Worm (Caenorhabditis elegans) whole organism, L3 larva: ENCODE data around the gene trpa-1.

Experiments
- ZK546.5 ChIP-seq: sonication (generic microtip); optimal IDR thresholded peaks from 2 replicates; lab custom pipeline; 2017; ENCODE audit warnings: missing biosample characterization, missing genetic modification characterization
- aly-2 ChIP-seq: fragments of 150-350 bp; optimal IDR thresholded peaks from 2 replicates; lab custom pipeline; 2014; ENCODE audit warnings: missing biosample characterization, missing genetic modification characterization
- ama-1 ChIP-seq: fragments of 150-350 bp; optimal IDR thresholded peaks from 2 replicates; lab custom pipeline; 2018
- ceh-16 ChIP-seq: sonication (generic microtip); optimal IDR thresholded peaks from 2 replicates; lab custom pipeline; 2017; ENCODE audit warnings: missing biosample characterization, missing genetic modification characterization
- ceh-28 ChIP-seq: fragments of 150-350 bp; optimal IDR thresholded peaks from 2 replicates; lab custom pipeline; 2014; ENCODE audit warnings: missing biosample characterization, missing genetic modification reagents, missing genetic modification characterization
- ceh-9 ChIP-seq: sonication (generic microtip); optimal IDR thresholded peaks from 2 replicates; lab custom pipeline; 2018; ENCODE audit warnings: missing biosample characterization, missing genetic modification characterization
- egl-27 ChIP-seq: sonication (generic microtip); optimal IDR thresholded peaks from 4 replicates; lab custom pipeline; 2017; ENCODE audit warnings: missing biosample characterization, missing genetic modification reagents, missing genetic modification characterization
- egl-5 ChIP-seq: fragments of 150-350 bp; optimal IDR thresholded peaks from 2 replicates; lab custom pipeline; 2017; ENCODE audit warnings: missing biosample characterization, missing genetic modification reagents, missing genetic modification characterization, inconsistent platforms
- elt-1 ChIP-seq: fragments of 150-350 bp; optimal IDR thresholded peaks from 2 replicates; lab custom pipeline; 2014; ENCODE audit warnings: missing biosample characterization, missing genetic modification characterization
- elt-2 ChIP-seq: sonication (generic microtip); optimal IDR thresholded peaks from 2 replicates; lab custom pipeline; 2016; ENCODE audit warnings: missing genetic modification reagents, mild to moderate bottlenecking, missing genetic modification characterization, missing compliant biosample characterization
- elt-3 ChIP-seq, 3 experiments: fragments of 150-350 bp in 1 of 3; sonication (generic microtip) in 2 of 3; optimal IDR thresholded peaks; 2 replicates in 2 of 3; 4 replicates in 1 of 3; lab custom pipeline; 2014 to 2017; ENCODE audit warnings: missing biosample characterization in 3 of 3, missing genetic modification characterization in 3 of 3
- eor-1 ChIP-seq, 2 experiments: fragments of 150-350 bp; optimal IDR thresholded peaks; 2 replicates each; lab custom pipeline; 2014 to 2018; ENCODE audit warnings: missing biosample characterization in 2 of 2, missing genetic modification characterization in 2 of 2
- fkh-10 ChIP-seq: sonication (generic microtip); optimal IDR thresholded peaks from 2 replicates; lab custom pipeline; 2017; ENCODE audit warnings: missing biosample characterization, missing genetic modification reagents, missing genetic modification characterization
- fkh-2 ChIP-seq: fragments of 150-350 bp; optimal IDR thresholded peaks from 2 replicates; lab custom pipeline; 2014; ENCODE audit warnings: missing biosample characterization, missing genetic modification reagents, missing genetic modification characterization
- fos-1 ChIP-seq: fragments of 150-350 bp; optimal IDR thresholded peaks from 2 replicates; lab custom pipeline; 2014; ENCODE audit warnings: missing biosample characterization, missing genetic modification characterization
- hmg-11 ChIP-seq: sonication (generic microtip); optimal IDR thresholded peaks from 2 replicates; lab custom pipeline; 2016; ENCODE audit warnings: missing genetic modification characterization, missing compliant biosample characterization
- jun-1 ChIP-seq: fragments of 150-350 bp; optimal IDR thresholded peaks from 2 replicates; lab custom pipeline; 2014; ENCODE audit warnings: missing biosample characterization, missing genetic modification reagents, missing genetic modification characterization
- lin-39 ChIP-seq: fragments of 150-350 bp; optimal IDR thresholded peaks from 2 replicates; lab custom pipeline; 2018; ENCODE audit warnings: missing biosample characterization, missing genetic modification reagents, missing genetic modification characterization
- lsy-12 ChIP-seq: sonication (generic microtip); optimal IDR thresholded peaks from 2 replicates; lab custom pipeline; 2016; ENCODE audit warnings: mild to moderate bottlenecking, missing genetic modification characterization, missing compliant biosample characterization
- nfya-1 ChIP-seq: sonication (generic microtip); optimal IDR thresholded peaks from 2 replicates; lab custom pipeline; 2017; ENCODE audit warnings: missing genetic modification characterization, mild to moderate bottlenecking, missing compliant biosample characterization, antibody characterized with exemption, moderate library complexity; ENCODE audit not compliant: insufficient read depth
- nhr-12 ChIP-seq: fragments of 150-350 bp; optimal IDR thresholded peaks from 2 replicates; lab custom pipeline; 2014; ENCODE audit warnings: missing biosample characterization, missing genetic modification characterization
- nhr-23 ChIP-seq: fragments of 150-350 bp; optimal IDR thresholded peaks from 2 replicates; lab custom pipeline; 2014; ENCODE audit warnings: missing biosample characterization, missing genetic modification reagents, missing genetic modification characterization
- nhr-237 ChIP-seq: fragments of 150-350 bp; optimal IDR thresholded peaks from 2 replicates; lab custom pipeline; 2014; ENCODE audit warnings: missing biosample characterization, missing genetic modification characterization
- nhr-25 ChIP-seq: sonication (generic microtip); optimal IDR thresholded peaks from 2 replicates; lab custom pipeline; 2017; ENCODE audit warnings: missing biosample characterization, missing genetic modification characterization
- nhr-43 ChIP-seq: sonication (generic microtip); optimal IDR thresholded peaks from 2 replicates; lab custom pipeline; 2016; ENCODE audit warnings: mild to moderate bottlenecking, missing genetic modification characterization, missing compliant biosample characterization; ENCODE audit not compliant: poor library complexity, severe bottlenecking
- nhr-67 ChIP-seq: fragments of 150-350 bp; optimal IDR thresholded peaks from 2 replicates; lab custom pipeline; 2014; ENCODE audit warnings: missing biosample characterization, missing genetic modification characterization
- nhr-77 ChIP-seq: fragments of 150-350 bp; optimal IDR thresholded peaks from 2 replicates; lab custom pipeline; 2014; ENCODE audit warnings: missing biosample characterization, missing genetic modification characterization
- pqm-1 ChIP-seq: fragments of 150-350 bp; optimal IDR thresholded peaks from 2 replicates; lab custom pipeline; 2017; ENCODE audit warnings: missing biosample characterization, missing genetic modification characterization, inconsistent platforms
- sea-2 ChIP-seq: fragments of 150-350 bp; sonication (generic microtip); optimal IDR thresholded peaks from 4 replicates; lab custom pipeline; 2014; ENCODE audit warnings: missing biosample characterization, missing genetic modification reagents, missing genetic modification characterization
- snpc-4 ChIP-seq: fragments of 150-350 bp; optimal IDR thresholded peaks from 2 replicates; lab custom pipeline; 2014; ENCODE audit warnings: missing biosample characterization, missing genetic modification characterization
- unc-39 ChIP-seq: sonication (generic microtip); optimal IDR thresholded peaks from 4 replicates; lab custom pipeline; 2017; ENCODE audit warnings: missing biosample characterization, missing genetic modification characterization
- ztf-11 ChIP-seq: fragments of 150-350 bp; optimal IDR thresholded peaks from 2 replicates; lab custom pipeline; 2014; ENCODE audit warnings: missing biosample characterization, missing genetic modification characterization

The trpa-1 gene

DNA sequence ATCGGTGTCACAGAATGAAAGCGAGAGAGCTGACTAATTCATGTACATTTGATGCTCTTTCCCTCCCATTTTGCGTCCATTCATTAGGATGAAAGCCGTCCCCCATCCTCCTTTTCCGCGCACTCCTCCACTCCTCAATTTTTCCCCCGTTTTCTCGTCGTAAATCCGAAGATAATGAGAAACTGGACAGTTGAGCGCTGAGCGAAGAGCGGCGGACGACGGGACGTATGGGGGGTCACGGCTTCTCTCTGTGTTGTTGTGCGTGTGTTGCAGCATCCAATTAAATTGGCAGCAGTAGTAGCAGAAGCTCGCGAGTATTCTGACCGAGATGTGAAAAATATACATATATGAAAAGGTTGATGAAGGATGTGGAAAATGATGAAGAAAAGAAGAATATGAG, 7.6 kb downstream of the trpa-1 start:
- TF ChIP-seq eor-1 (tag; optimal IDR thresholded peaks at IDR 0.05; lab: Kevin White, UChicago) (no peak), sea-2 (GFP tag; lab: Kevin White, UChicago) (no peak), nhr-23 (tag; lab: Kevin White, UChicago) (no peak), nfya-1 (no peak), ztf-11 (tag; lab: Kevin White, UChicago) (no peak), hmg-11 (tag; lab: Kevin White, UChicago) (no peak), nhr-67 (no peak), snpc-4 (tag; lab: Kevin White, UChicago) (no peak)

DNA sequence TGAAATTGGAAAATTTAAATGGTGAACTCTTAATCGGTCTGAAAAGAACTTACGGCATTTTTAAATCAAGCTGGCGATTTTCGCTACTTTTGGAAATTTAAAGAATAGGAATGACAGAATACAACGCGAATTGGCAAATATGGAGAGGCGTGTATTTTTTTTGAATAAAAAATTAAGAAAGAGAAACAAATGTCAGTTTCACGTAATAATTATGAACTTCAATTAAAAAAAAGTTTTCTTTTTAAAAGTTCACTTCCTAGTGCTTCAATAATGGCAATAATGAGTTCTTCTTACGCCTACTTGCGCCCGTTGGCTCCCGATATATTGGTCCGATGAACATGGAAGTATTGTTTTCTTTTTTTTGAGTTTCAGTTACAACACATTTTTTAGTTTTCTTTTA, 13.3 kb downstream of the trpa-1 start, which contains the start of gene pph-2:
Gene pph-2, minus strand, starts transcription at position 101 of the 400 bp plus-strand sequence.
- no peak for TF ChIP-seq lsy-12 (tag; lab: Kevin White, UChicago)
- TF ChIP-seq aly-2 (tag; lab: Kevin White, UChicago) = no peak
- TF ChIP-seq ztf-11 (tag; lab: Kevin White, UChicago) = no peak
- no peak for TF ChIP-seq fkh-2 (tag; lab: Kevin White, UChicago)
- TF ChIP-seq elt-1 = no peak
- no peak for TF ChIP-seq ceh-16 (tag; lab: Kevin White, UChicago)
- TF ChIP-seq nfya-1 = no peak
- no peak for TF ChIP-seq nhr-12 (tag; lab: Kevin White, UChicago)
- TF ChIP-seq nhr-77 (tag; lab: Kevin White, UChicago) = no peak
- no peak for TF ChIP-seq egl-5 (tag; lab: Kevin White, UChicago)
- TF ChIP-seq ceh-9 = no peak
- TF ChIP-seq ama-1 (lab: Kevin White, UChicago) = no peak
- TF ChIP-seq fos-1 (tag; lab: Kevin White, UChicago) = no peak
- no peak for TF ChIP-seq pqm-1 (tag; lab: Kevin White, UChicago)
- TF ChIP-seq egl-27 (tag; lab: Kevin White, UChicago) = no peak
- no peak for TF ChIP-seq sea-2 (GFP tag; lab: Kevin White, UChicago)
- no peak for TF ChIP-seq lin-39 (tag; lab: Kevin White, UChicago)
- TF ChIP-seq elt-2 (tag; lab: Kevin White, UChicago) = no peak
- no peak for TF ChIP-seq nhr-43 (tag; lab: Kevin White, UChicago)
- TF ChIP-seq, all 47 proteins: peak for 0

DNA sequence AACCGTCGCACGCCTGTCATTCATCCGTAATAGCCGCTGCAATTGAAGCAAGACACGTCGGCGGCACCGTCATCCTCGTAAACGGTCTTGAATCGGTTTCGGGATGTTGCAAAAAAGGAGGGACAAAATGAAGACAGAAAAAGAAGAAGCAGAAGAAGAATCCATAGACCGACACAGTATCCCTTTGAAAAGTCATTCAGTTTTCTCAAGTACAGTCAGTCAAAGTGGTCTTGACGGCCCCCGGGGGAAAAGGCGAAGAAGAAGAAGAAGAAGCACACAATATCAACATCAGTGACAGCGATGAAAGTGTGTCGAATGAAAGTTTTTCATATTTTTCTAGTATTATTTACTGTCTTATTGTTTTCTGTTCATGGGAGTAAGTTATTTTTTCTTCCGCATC, 13.9 kb downstream of the trpa-1 start, which contains the start of gene cutl-27:
Gene cutl-27, plus strand, starts transcription at position 301 of the 400 bp plus-strand sequence.
- TF ChIP-seq jun-1 (no peak), nhr-237 (tag; lab: Kevin White, UChicago) (no peak), nhr-25 (no peak), sea-2 (GFP tag; lab: Kevin White, UChicago) (no peak), ceh-16 (tag; lab: Kevin White, UChicago) (no peak)

DNA sequence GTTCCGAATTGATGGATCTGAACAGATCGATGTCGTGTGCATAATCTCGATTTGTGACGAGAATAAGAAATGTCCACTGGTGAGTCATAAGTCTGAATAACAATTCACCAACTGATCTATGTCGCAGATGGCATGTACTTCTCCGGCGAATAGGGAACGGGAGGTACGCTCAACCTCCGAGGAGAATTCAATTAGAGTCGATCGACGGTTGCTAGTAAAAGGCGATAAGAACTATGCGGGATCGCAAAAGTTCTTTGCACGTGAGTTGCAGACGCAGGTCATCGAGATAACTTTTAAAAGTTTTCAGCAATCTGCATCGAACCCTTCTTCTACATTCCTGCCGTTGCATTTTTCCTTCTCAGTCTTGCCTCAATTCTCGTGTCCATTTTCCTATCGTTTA, 18.2 kb downstream of the trpa-1 start:
- TF ChIP-seq elt-1 (peak; percentile 77), ceh-16 (tag; lab: Kevin White, UChicago) (no peak), nhr-23 (tag; lab: Kevin White, UChicago) (peak; percentile 71)
- TF ChIP-seq, all 47 proteins: peak for 2

DNA sequence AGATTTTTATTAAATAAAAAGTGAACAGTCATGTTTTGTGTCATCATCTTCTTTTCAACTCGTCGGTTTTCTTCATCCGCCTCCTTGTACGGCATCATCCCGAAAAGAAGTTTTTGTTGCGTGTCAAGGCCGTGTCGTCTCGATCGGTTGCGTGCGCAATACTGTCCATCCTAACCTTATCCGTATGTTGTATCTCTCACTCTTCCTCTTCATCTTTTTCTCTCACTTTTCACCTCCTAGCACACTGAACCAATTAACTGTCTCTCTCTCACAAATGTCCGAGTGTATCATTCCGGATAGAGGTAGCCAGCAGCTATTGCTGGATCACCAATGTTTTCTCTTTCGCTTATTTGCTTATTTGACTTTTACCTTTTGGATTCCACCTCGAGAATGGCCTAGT, 19.2 kb downstream of the trpa-1 start:
- peak; percentile 92 for TF ChIP-seq nhr-23 (tag; lab: Kevin White, UChicago)
- TF ChIP-seq ZK546.5 (tag; lab: Kevin White, UChicago) = no peak
- TF ChIP-seq nhr-25 = peak; percentile 44
- TF ChIP-seq nhr-43 (tag; lab: Kevin White, UChicago) = peak; percentile 45
- TF ChIP-seq egl-5 (tag; lab: Kevin White, UChicago) = no peak
- TF ChIP-seq, all 47 proteins: peak for 3

DNA sequence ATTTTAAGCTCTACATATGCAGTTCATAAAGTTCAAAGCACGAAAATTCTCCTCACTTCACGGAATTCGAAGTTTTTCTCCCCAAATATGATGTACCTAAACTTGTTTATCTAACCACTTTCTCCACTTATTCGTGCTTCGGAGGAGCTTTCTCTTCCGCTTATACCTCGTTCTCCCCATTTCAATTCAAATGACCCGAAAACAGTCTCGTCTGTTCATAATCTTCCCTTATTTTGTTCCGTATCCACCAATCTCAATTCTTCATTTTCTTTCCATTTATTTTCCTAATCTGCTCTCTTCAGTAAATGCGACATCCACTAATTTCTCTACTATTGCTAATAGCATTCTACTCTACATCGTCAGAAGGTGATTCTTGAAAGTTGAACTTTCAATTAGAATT, 21.0 kb downstream of the trpa-1 start, which contains the start of gene let-653:
Gene let-653, plus strand, starts transcription at position 301 of the 400 bp plus-strand sequence.
- TF ChIP-seq ama-1 (lab: Kevin White, UChicago) = no peak

DNA sequence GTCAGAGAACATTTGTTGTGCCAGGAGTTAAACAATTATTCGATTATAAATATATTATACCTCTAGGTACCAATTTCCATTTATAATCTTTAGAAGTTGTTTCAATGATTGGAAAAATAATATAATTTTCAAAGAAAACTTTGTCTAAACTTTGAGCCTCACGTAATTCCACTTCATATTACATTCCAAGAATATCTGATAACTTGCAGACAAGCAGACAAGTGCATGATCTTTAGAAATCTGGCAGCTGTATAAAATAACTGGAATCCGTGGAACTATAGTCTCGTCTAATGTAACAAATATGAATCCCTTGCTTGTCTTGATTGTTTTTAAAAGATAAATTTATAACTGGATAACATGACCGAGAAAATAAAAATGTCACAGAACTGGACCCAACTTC, 28.2 kb downstream of the trpa-1 start:
- TF ChIP-seq elt-3 (tag; optimal IDR thresholded peaks at IDR 0.05; lab: Kevin White, UChicago) = no peak
- no peak for TF ChIP-seq fkh-10 (GFP tag; lab: Kevin White, UChicago)
- no peak for TF ChIP-seq unc-39 (tag; lab: Kevin White, UChicago)
- no peak for TF ChIP-seq nhr-237 (tag; lab: Kevin White, UChicago)
- TF ChIP-seq ceh-28 = no peak
- TF ChIP-seq fos-1 (tag; lab: Kevin White, UChicago) = no peak
